Worm (Caenorhabditis elegans) whole organism, L1 larva: ENCODE results near the gene ZK1127.13.

Experiments used
- C16A3.4 ChIP-seq: fragments of 150-350 bp; optimal IDR thresholded peaks from 2 replicates; lab custom pipeline; 2014; ENCODE audit warnings: missing biosample characterization, missing genetic modification characterization
- F16B12.6 ChIP-seq: fragments of 150-350 bp; optimal IDR thresholded peaks from 2 replicates; lab custom pipeline; 2014; ENCODE audit warnings: missing biosample characterization, missing genetic modification characterization
- alr-1 ChIP-seq: fragments of 200-800 bp; sonication (Bioruptor generic); optimal IDR thresholded peaks from 2 replicates; lab custom pipeline; 2018; ENCODE audit warnings: borderline replicate concordance, mild to moderate bottlenecking, missing genetic modification characterization, missing compliant biosample characterization
- aly-2 ChIP-seq: fragments of 150-350 bp; optimal IDR thresholded peaks from 2 replicates; lab custom pipeline; 2014; ENCODE audit warnings: missing biosample characterization, missing genetic modification characterization
- blmp-1 ChIP-seq: fragments of 150-350 bp; optimal IDR thresholded peaks from 2 replicates; lab custom pipeline; 2014; ENCODE audit warnings: missing biosample characterization, missing genetic modification characterization
- ceh-8 ChIP-seq: fragments of 200-800 bp; sonication (Bioruptor generic); optimal IDR thresholded peaks from 2 replicates; lab custom pipeline; 2018; ENCODE audit warnings: mild to moderate bottlenecking, missing genetic modification characterization, moderate library complexity, missing compliant biosample characterization
- ceh-82 ChIP-seq, 3 experiments: fragments of 150-350 bp in 1 of 3; sonication (generic microtip) in 2 of 3; optimal IDR thresholded peaks; 2 replicates each; lab custom pipeline; 2014 to 2017; ENCODE audit warnings: missing biosample characterization in 3 of 3, missing genetic modification characterization in 3 of 3
- ceh-90 ChIP-seq: sonication (generic microtip); optimal IDR thresholded peaks from 2 replicates; lab custom pipeline; 2016; ENCODE audit warnings: missing genetic modification characterization, missing compliant biosample characterization
- ces-1 ChIP-seq: fragments of 150-350 bp; optimal IDR thresholded peaks from 2 replicates; lab custom pipeline; 2014; ENCODE audit warnings: missing biosample characterization, missing genetic modification reagents, missing genetic modification characterization
- dpl-1 ChIP-seq, 3 experiments: fragments of 150-350 bp in 2 of 3; sonication (generic microtip) in 1 of 3; optimal IDR thresholded peaks; 2 replicates each; lab custom pipeline; 2014 to 2017; ENCODE audit warnings: missing biosample characterization in 3 of 3, missing genetic modification characterization in 3 of 3, missing genetic modification reagents in 3 of 3
- dsc-1 ChIP-seq: sonication (generic microtip); optimal IDR thresholded peaks from 2 replicates; lab custom pipeline; 2016; ENCODE audit warnings: mild to moderate bottlenecking, missing genetic modification characterization, missing compliant biosample characterization
- efl-1 ChIP-seq, 4 experiments: fragments of 150-350 bp; optimal IDR thresholded peaks in 3 of 4; peaks in 1 of 4; 1 replicate in 1 of 4; 2 replicates in 3 of 4; lab custom pipeline; 2014; ENCODE audit warnings: missing biosample characterization in 2 of 4, missing genetic modification characterization in 2 of 4, missing genetic modification reagents in 2 of 4
- egl-13 ChIP-seq: sonication (generic microtip); optimal IDR thresholded peaks from 2 replicates; lab custom pipeline; 2016; ENCODE audit warnings: missing genotype, missing genetic modification reagents, missing genetic modification characterization, missing compliant biosample characterization
- elt-3 ChIP-seq, 6 experiments: fragments of 150-350 bp in 1 of 6; sonication (generic microtip); optimal IDR thresholded peaks; 2 replicates each; lab custom pipeline; 2017 to 2018; ENCODE audit warnings: missing biosample characterization in 6 of 6, missing genetic modification characterization in 6 of 6, inconsistent platforms in 1 of 6
- fkh-4 ChIP-seq: sonication (generic microtip); optimal IDR thresholded peaks from 2 replicates; lab custom pipeline; 2016; ENCODE audit warnings: missing compliant biosample characterization, missing genetic modification characterization, borderline replicate concordance
- fkh-8 ChIP-seq: sonication (generic microtip); optimal IDR thresholded peaks from 2 replicates; lab custom pipeline; 2016; ENCODE audit warnings: mild to moderate bottlenecking, missing genetic modification characterization, missing compliant biosample characterization
- irx-1 ChIP-seq: sonication (generic microtip); optimal IDR thresholded peaks from 2 replicates; lab custom pipeline; 2016; ENCODE audit warnings: missing genetic modification characterization, missing compliant biosample characterization
- isw-1 ChIP-seq: fragments of 200-800 bp; sonication (Bioruptor generic); IDR thresholded peaks from 2 replicates; pipeline ENCODE4 v1.3.6; 2022; ENCODE audit warnings: missing genetic modification characterization, missing compliant biosample characterization
- lin-13 ChIP-seq: fragments of 150-350 bp; optimal IDR thresholded peaks from 2 replicates; lab custom pipeline; 2014; ENCODE audit warnings: missing biosample characterization, missing genetic modification reagents, missing genetic modification characterization
- lin-14 ChIP-seq: fragments of 200-800 bp; sonication (Bioruptor generic); optimal IDR thresholded peaks from 2 replicates; lab custom pipeline; 2018; ENCODE audit warnings: mild to moderate bottlenecking, missing genetic modification characterization, moderate library complexity, missing compliant biosample characterization
- lin-15B ChIP-seq: fragments of 150-350 bp; sonication (generic microtip); optimal IDR thresholded peaks from 3 replicates; lab custom pipeline; 2014; ENCODE audit warnings: missing biosample characterization, missing genetic modification characterization
- lin-35 ChIP-seq, 2 experiments: fragments of 150-350 bp; optimal IDR thresholded peaks; 2 replicates each; lab custom pipeline; 2014; ENCODE audit warnings: missing biosample characterization in 2 of 2, missing genetic modification characterization in 2 of 2, missing genetic modification reagents in 2 of 2
- lin-39 ChIP-seq: fragments of 150-350 bp; optimal IDR thresholded peaks from 2 replicates; lab custom pipeline; 2014; ENCODE audit warnings: missing biosample characterization, missing genetic modification reagents, missing genetic modification characterization
- lsy-2 ChIP-seq, 2 experiments: fragments of 150-350 bp; optimal IDR thresholded peaks; 2 replicates each; lab custom pipeline; 2014; ENCODE audit warnings: missing biosample characterization in 2 of 2, missing genetic modification characterization in 2 of 2
- mep-1 ChIP-seq: fragments of 150-350 bp; optimal IDR thresholded peaks from 2 replicates; lab custom pipeline; 2014; ENCODE audit warnings: missing biosample characterization, missing genetic modification characterization
- nhr-19 ChIP-seq: fragments of 200-800 bp; sonication (Bioruptor generic); conservative IDR thresholded peaks from 2 replicates; pipeline ENCODE4 v1.3.6; 2022; ENCODE audit warnings: missing genetic modification characterization, missing compliant biosample characterization
- nhr-20 ChIP-seq: sonication (generic microtip); optimal IDR thresholded peaks from 2 replicates; lab custom pipeline; 2016; ENCODE audit warnings: mild to moderate bottlenecking, missing genetic modification characterization, missing compliant biosample characterization
- nhr-237 ChIP-seq: fragments of 150-350 bp; optimal IDR thresholded peaks from 2 replicates; lab custom pipeline; 2014; ENCODE audit warnings: missing biosample characterization, missing genetic modification characterization
- nhr-28 ChIP-seq: fragments of 150-350 bp; optimal IDR thresholded peaks from 2 replicates; lab custom pipeline; 2014; ENCODE audit warnings: missing biosample characterization, missing genetic modification characterization
- nhr-47 ChIP-seq: sonication (generic microtip); optimal IDR thresholded peaks from 2 replicates; lab custom pipeline; 2016; ENCODE audit warnings: mild to moderate bottlenecking, missing genetic modification characterization, moderate library complexity, missing compliant biosample characterization
- nhr-71 ChIP-seq: sonication (generic microtip); optimal IDR thresholded peaks from 2 replicates; lab custom pipeline; 2016; ENCODE audit warnings: mild to moderate bottlenecking, missing genetic modification characterization, moderate library complexity, missing compliant biosample characterization
- nhr-77 ChIP-seq: fragments of 150-350 bp; optimal IDR thresholded peaks from 2 replicates; lab custom pipeline; 2014; ENCODE audit warnings: missing biosample characterization, missing genetic modification characterization
- nhr-85 ChIP-seq: sonication (generic microtip); peaks from one replicate; lab custom pipeline; 2016; ENCODE audit warnings: missing genetic modification characterization, inconsistent platforms, missing compliant biosample characterization
- nhr-90 ChIP-seq: sonication (generic microtip); optimal IDR thresholded peaks from 2 replicates; lab custom pipeline; 2016; ENCODE audit warnings: mild to moderate bottlenecking, missing genetic modification characterization, missing compliant biosample characterization; ENCODE audit not compliant: poor library complexity
- pax-3 ChIP-seq: fragments of 200-800 bp; sonication (Bioruptor generic); optimal IDR thresholded peaks from 2 replicates; lab custom pipeline; 2018; ENCODE audit warnings: mild to moderate bottlenecking, missing genetic modification characterization, moderate library complexity, missing compliant biosample characterization
- rnt-1 ChIP-seq: sonication (generic microtip); optimal IDR thresholded peaks from 2 replicates; lab custom pipeline; 2016; ENCODE audit warnings: mild to moderate bottlenecking, missing genetic modification characterization, moderate library complexity, missing compliant biosample characterization
- skn-1 ChIP-seq: fragments of 150-350 bp; optimal IDR thresholded peaks from 2 replicates; lab custom pipeline; 2014; ENCODE audit warnings: missing biosample characterization, missing genetic modification characterization
- snpc-4 ChIP-seq: fragments of 150-350 bp; optimal IDR thresholded peaks from 2 replicates; lab custom pipeline; 2014; ENCODE audit warnings: missing biosample characterization, missing genetic modification characterization
- snu-23 ChIP-seq: sonication (generic microtip); optimal IDR thresholded peaks from 2 replicates; lab custom pipeline; 2016; ENCODE audit warnings: missing genetic modification characterization, missing compliant biosample characterization
- sptf-1 ChIP-seq: fragments of 150-350 bp; optimal IDR thresholded peaks from 2 replicates; lab custom pipeline; 2014; ENCODE audit warnings: missing biosample characterization, missing genetic modification characterization
- swsn-7 ChIP-seq: sonication (generic microtip); optimal IDR thresholded peaks from 2 replicates; lab custom pipeline; 2016; ENCODE audit warnings: missing genetic modification characterization, missing compliant biosample characterization
- tbx-2 ChIP-seq: sonication (generic microtip); optimal IDR thresholded peaks from 2 replicates; lab custom pipeline; 2016; ENCODE audit warnings: missing genetic modification characterization, missing compliant biosample characterization
- unc-30 ChIP-seq: sonication (generic microtip); optimal IDR thresholded peaks from 2 replicates; lab custom pipeline; 2017; ENCODE audit warnings: missing biosample characterization, missing genetic modification characterization
- xbp-1 ChIP-seq: sonication (generic microtip); optimal IDR thresholded peaks from 2 replicates; lab custom pipeline; 2016; ENCODE audit warnings: missing genetic modification characterization, missing compliant biosample characterization
- ztf-4 ChIP-seq: fragments of 150-350 bp; optimal IDR thresholded peaks from 2 replicates; lab custom pipeline; 2014; ENCODE audit warnings: missing biosample characterization, missing genetic modification characterization

ZK1127.13 gene

ce11 chrII:7049470-7049869 lies 3.6 kb upstream of the ZK1127.13 start:
- no peak for TF ChIP-seq snpc-4 (tag; lab: Kevin White, UChicago)
- no peak for TF ChIP-seq efl-1 (optimal IDR thresholded peaks at IDR 0.05; lab: Kevin White, UChicago)
- peak in 1 of 2 experiments; percentile 59 for TF ChIP-seq efl-1 (GFP tag; optimal IDR thresholded peaks at IDR 0.05 in 1 of 2; lab: Kevin White, UChicago)

ce11 chrII:7050021-7050722 lies 2.9 kb upstream of the ZK1127.13 start, which contains the start of the genes tcer-1 and ZK1127.5:
Gene tcer-1 (minus strand): TSS chrII:7050071.
Gene ZK1127.5 (plus strand): TSS chrII:7050672.
- TF ChIP-seq nhr-85 (tag; lab: Kevin White, UChicago) = peak; percentile 31
- TF ChIP-seq egl-13 (tag; lab: Kevin White, UChicago) = no peak
- TF ChIP-seq dsc-1 = peak; percentile 44
- peak; percentile 43 for TF ChIP-seq skn-1 (tag; lab: Kevin White, UChicago)
- TF ChIP-seq nhr-20 (tag; lab: Kevin White, UChicago) = peak; percentile 58
- TF ChIP-seq xbp-1 (tag; lab: Kevin White, UChicago) = peak; percentile 42
- no peak for TF ChIP-seq sptf-1 (tag; lab: Kevin White, UChicago)
- TF ChIP-seq lsy-2 (tag; optimal IDR thresholded peaks at IDR 0.05; lab: Kevin White, UChicago) = peak; percentile 60 to 83
- TF ChIP-seq lin-39 (tag; lab: Kevin White, UChicago) = no peak
- TF ChIP-seq blmp-1 (tag; lab: Kevin White, UChicago) = peak; percentile 57
- peak; percentile 54 to 82 (median 59) for TF ChIP-seq dpl-1 (GFP tag; optimal IDR thresholded peaks at IDR 0.05; lab: Kevin White, UChicago)
- no peak for TF ChIP-seq unc-30 (tag; lab: Kevin White, UChicago)
- peak; percentile 66 to 78 for TF ChIP-seq efl-1 (optimal IDR thresholded peaks at IDR 0.05; lab: Kevin White, UChicago)
- TF ChIP-seq efl-1 (GFP tag; optimal IDR thresholded peaks at IDR 0.05 in 1 of 2; lab: Kevin White, UChicago) = peak; percentile 69 to 94
- TF ChIP-seq fkh-8 (tag; lab: Kevin White, UChicago) = peak; percentile 41
- peak; percentile 27 for TF ChIP-seq F16B12.6 (tag; lab: Kevin White, UChicago)
- TF ChIP-seq lin-15B (tag; lab: Kevin White, UChicago) = peak; percentile 73
- no peak for TF ChIP-seq ces-1
- peak in 1 of 6 experiments; percentile 38 for TF ChIP-seq elt-3 (tag; optimal IDR thresholded peaks at IDR 0.05; lab: Kevin White, UChicago)
- no peak for TF ChIP-seq fkh-4
- TF ChIP-seq snu-23 (GFP tag; lab: Kevin White, UChicago) = peak; percentile 63
- no peak for TF ChIP-seq alr-1
- TF ChIP-seq aly-2 = no peak
- TF ChIP-seq mep-1 (tag; lab: Kevin White, UChicago) = peak; percentile 78
- TF ChIP-seq ztf-4 = no peak
- no peak for TF ChIP-seq isw-1 (GFP tag; lab: Robert Waterston, UW)
- TF ChIP-seq ceh-82 (tag; optimal IDR thresholded peaks at IDR 0.05; lab: Kevin White, UChicago) = peak; percentile 26 to 70 (median 39)
- TF ChIP-seq lin-13 (GFP tag; lab: Kevin White, UChicago) = peak; percentile 2
- peak; percentile 1 for TF ChIP-seq nhr-237 (tag; lab: Kevin White, UChicago)
- peak; percentile 50 for TF ChIP-seq nhr-71
- TF ChIP-seq nhr-77 = no peak
- TF ChIP-seq nhr-19 (GFP tag; lab: Robert Waterston, UW) = peak; percentile 24; the same call in 1 of the 2 replicates
- TF ChIP-seq ceh-8 (GFP tag; lab: Kevin White, UChicago) = no peak
- TF ChIP-seq C16A3.4 = peak; percentile 66
- TF ChIP-seq rnt-1 (tag; lab: Kevin White, UChicago) = peak; percentile 44
- peak; percentile 58 to 82 for TF ChIP-seq lin-35 (GFP tag; optimal IDR thresholded peaks at IDR 0.05; lab: Kevin White, UChicago)
- TF ChIP-seq tbx-2 = peak; percentile 40
- no peak for TF ChIP-seq nhr-28
- no peak for TF ChIP-seq ceh-90 (tag; lab: Kevin White, UChicago)
- TF ChIP-seq pax-3 (tag; lab: Kevin White, UChicago) = no peak
- peak; percentile 54 for TF ChIP-seq swsn-7 (tag; lab: Kevin White, UChicago)
- TF ChIP-seq lin-14 = peak; percentile 55
- no peak for TF ChIP-seq irx-1 (tag; lab: Kevin White, UChicago)
- TF ChIP-seq nhr-90 (tag; lab: Kevin White, UChicago) = peak; percentile 23
- TF ChIP-seq snpc-4 (tag; lab: Kevin White, UChicago) = no peak
- peak; percentile 56 for TF ChIP-seq nhr-47 (tag; lab: Kevin White, UChicago)
